Worm (Caenorhabditis elegans) whole organism, early embryonic: ENCODE results near the gene R03G5.6.

Source experiments
- B0310.2 ChIP-seq: sonication (generic microtip); optimal IDR thresholded peaks from 2 replicates; lab custom pipeline; 2016; ENCODE audit warnings: mild to moderate bottlenecking, missing genetic modification characterization, missing compliant biosample characterization
- aly-1 ChIP-seq: sonication (generic microtip); optimal IDR thresholded peaks from 2 replicates; lab custom pipeline; 2016; ENCODE audit warnings: missing genetic modification characterization, missing compliant biosample characterization
- ama-1 ChIP-seq: fragments of 150-350 bp; optimal IDR thresholded peaks from 2 replicates; lab custom pipeline; 2014
- ceh-13 ChIP-seq: fragments of 200-800 bp; sonication (Bioruptor generic); optimal IDR thresholded peaks from 2 replicates; lab custom pipeline; 2018; ENCODE audit warnings: mild to moderate bottlenecking, missing genetic modification characterization, missing compliant biosample characterization
- ceh-36 ChIP-seq: sonication (generic microtip); optimal IDR thresholded peaks from 2 replicates; lab custom pipeline; 2016; ENCODE audit warnings: missing genetic modification characterization, inconsistent platforms, missing compliant biosample characterization
- flt-1 ChIP-seq: fragments of 200-800 bp; sonication (Bioruptor generic); IDR thresholded peaks from 2 replicates; pipeline ENCODE4 v1.3.6; 2022; ENCODE audit warnings: missing genetic modification characterization, missing compliant biosample characterization
- hmbx-1 ChIP-seq: sonication (generic microtip); optimal IDR thresholded peaks from 2 replicates; lab custom pipeline; 2016; ENCODE audit warnings: mild to moderate bottlenecking, missing genetic modification characterization, missing compliant biosample characterization
- hmg-4 ChIP-seq: fragments of 200-800 bp; sonication (Bioruptor generic); optimal IDR thresholded peaks from 2 replicates; lab custom pipeline; 2018; ENCODE audit warnings: mild to moderate bottlenecking, missing genetic modification characterization, missing compliant biosample characterization
- pes-1 ChIP-seq: fragments of 200-800 bp; sonication (Bioruptor generic); IDR thresholded peaks from 2 replicates; pipeline ENCODE4 v1.3.6; 2022; ENCODE audit warnings: missing genetic modification reagents, missing genetic modification characterization, missing compliant biosample characterization
- scrt-1 ChIP-seq: fragments of 200-800 bp; sonication (Bioruptor generic); IDR thresholded peaks from 2 replicates; pipeline ENCODE4 v1.3.6; 2022; ENCODE audit warnings: missing genetic modification characterization, missing compliant biosample characterization
- tbx-37 ChIP-seq: fragments of 200-800 bp; sonication (Bioruptor generic); conservative IDR thresholded peaks from 2 replicates; pipeline ENCODE4 v1.3.6; 2022; ENCODE audit warnings: missing genetic modification reagents, missing genetic modification characterization, missing compliant biosample characterization
- tra-4 ChIP-seq: sonication (generic microtip); optimal IDR thresholded peaks from 2 replicates; lab custom pipeline; 2017; ENCODE audit warnings: missing genetic modification characterization, missing compliant biosample characterization

DNA sequence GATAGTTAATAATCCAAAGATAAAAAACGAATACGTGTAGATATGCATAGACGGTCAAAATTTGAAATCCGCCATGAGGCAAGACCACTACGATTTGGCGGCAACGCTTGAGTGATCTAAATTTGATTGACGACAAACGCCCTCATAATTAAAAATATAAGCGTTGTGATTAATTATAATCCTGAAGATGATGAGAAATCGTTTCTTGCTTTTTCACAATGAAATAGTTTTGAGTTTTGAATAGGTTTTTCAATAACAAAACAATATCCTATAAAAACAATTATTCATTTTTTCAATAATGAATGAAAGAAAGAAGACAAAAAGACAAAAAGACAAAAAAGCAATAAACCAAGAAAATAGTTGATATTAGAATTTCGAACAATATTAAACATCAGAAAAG lies 30.7 kb upstream of the R03G5.6 start, which contains the start of gene C54D2.6:
- TF ChIP-seq hmg-4 (GFP tag; lab: Kevin White, UChicago): no peak
- no peak for TF ChIP-seq tra-4 (tag; lab: Kevin White, UChicago)
- TF ChIP-seq ceh-13 (GFP tag; lab: Kevin White, UChicago): no peak
- no peak for TF ChIP-seq B0310.2
- TF ChIP-seq flt-1 (GFP tag; lab: Robert Waterston, UW): no peak
- no peak for TF ChIP-seq scrt-1
- TF ChIP-seq ceh-36 (tag; lab: Kevin White, UChicago): no peak
- no peak for TF ChIP-seq ama-1
- no peak for TF ChIP-seq pes-1 (GFP tag; lab: Robert Waterston, UW)
- no peak for TF ChIP-seq hmbx-1
- TF ChIP-seq aly-1 (tag; lab: Kevin White, UChicago): no peak
- TF ChIP-seq tbx-37: no peak
